Worm (Caenorhabditis elegans) whole organism, late embryonic: ENCODE results near the gene nmr-2.
A peak's percentile ranks its signal among the peaks of the same experiment; 100 is the strongest.

ENCODE experiments used
- C08G9.2 ChIP-seq: sonication (generic microtip); optimal IDR thresholded peaks from 2 replicates; lab custom pipeline; 2016; ENCODE audit warnings: mild to moderate bottlenecking, missing genetic modification characterization, moderate library complexity, missing compliant biosample characterization
- K09A11.1 ChIP-seq: sonication (generic microtip); optimal IDR thresholded peaks from 2 replicates; lab custom pipeline; 2017; ENCODE audit warnings: antibody characterized with exemption, mild to moderate bottlenecking, missing genetic modification characterization, missing compliant biosample characterization; ENCODE audit not compliant: insufficient read depth
- T23F11.4 ChIP-seq: fragments of 200-800 bp; sonication (Bioruptor generic); optimal IDR thresholded peaks from 2 replicates; lab custom pipeline; 2018; ENCODE audit warnings: mild to moderate bottlenecking, missing genetic modification characterization, missing compliant biosample characterization
- Y22D7AL.16 ChIP-seq: sonication (generic microtip); optimal IDR thresholded peaks from 2 replicates; lab custom pipeline; 2016; ENCODE audit warnings: missing genetic modification characterization, missing compliant biosample characterization
- ama-1 ChIP-seq: fragments of 150-350 bp; optimal IDR thresholded peaks from 2 replicates; lab custom pipeline; 2014
- ceh-18 ChIP-seq: sonication (generic microtip); optimal IDR thresholded peaks from 2 replicates; lab custom pipeline; 2016; ENCODE audit warnings: missing genetic modification characterization, missing compliant biosample characterization
- ceh-19 ChIP-seq: fragments of 200-800 bp; sonication (Bioruptor generic); optimal IDR thresholded peaks from 2 replicates; lab custom pipeline; 2018; ENCODE audit warnings: mild to moderate bottlenecking, missing genetic modification characterization, missing compliant biosample characterization
- ceh-45 ChIP-seq: fragments of 200-800 bp; sonication (Bioruptor generic); IDR thresholded peaks from 2 replicates; pipeline ENCODE4 v1.3.6; 2022; ENCODE audit warnings: missing genetic modification reagents, missing genetic modification characterization, missing compliant biosample characterization
- ceh-48 ChIP-seq: sonication (generic microtip); optimal IDR thresholded peaks from 2 replicates; lab custom pipeline; 2016; ENCODE audit warnings: missing genetic modification characterization, inconsistent platforms, missing compliant biosample characterization
- ceh-9 ChIP-seq: sonication (generic microtip); optimal IDR thresholded peaks from 2 replicates; lab custom pipeline; 2016; ENCODE audit warnings: mild to moderate bottlenecking, missing genetic modification characterization, inconsistent platforms, missing compliant biosample characterization
- dmd-4 ChIP-seq: sonication (generic microtip); optimal IDR thresholded peaks from 2 replicates; lab custom pipeline; 2016; ENCODE audit warnings: borderline replicate concordance, missing genetic modification characterization, missing compliant biosample characterization
- dve-1 ChIP-seq: sonication (generic microtip); optimal IDR thresholded peaks from 2 replicates; lab custom pipeline; 2017; ENCODE audit warnings: antibody characterized with exemption, mild to moderate bottlenecking, missing genetic modification characterization, missing compliant biosample characterization
- elt-4 ChIP-seq: sonication (generic microtip); optimal IDR thresholded peaks from 2 replicates; lab custom pipeline; 2016; ENCODE audit warnings: missing genetic modification characterization, missing compliant biosample characterization
- ets-4 ChIP-seq: sonication (generic microtip); optimal IDR thresholded peaks from 2 replicates; lab custom pipeline; 2016; ENCODE audit warnings: missing genetic modification characterization, missing compliant biosample characterization
- eyg-1 ChIP-seq: sonication (generic microtip); optimal IDR thresholded peaks from 2 replicates; lab custom pipeline; 2016; ENCODE audit warnings: missing genotype, missing genetic modification characterization, missing compliant biosample characterization
- fax-1 ChIP-seq: sonication (generic microtip); optimal IDR thresholded peaks from 2 replicates; lab custom pipeline; 2016; ENCODE audit warnings: missing genotype, missing genetic modification characterization, missing compliant biosample characterization
- gmeb-2 ChIP-seq: sonication (generic microtip); optimal IDR thresholded peaks from 2 replicates; lab custom pipeline; 2016; ENCODE audit warnings: missing genetic modification characterization, inconsistent platforms, missing compliant biosample characterization
- hlh-30 ChIP-seq: sonication (generic microtip); optimal IDR thresholded peaks from 2 replicates; lab custom pipeline; 2017; ENCODE audit warnings: antibody characterized with exemption, missing genetic modification characterization, missing compliant biosample characterization; ENCODE audit not compliant: insufficient read depth
- hlh-6 ChIP-seq: sonication (generic microtip); optimal IDR thresholded peaks from 2 replicates; lab custom pipeline; 2016; ENCODE audit warnings: missing genotype, missing genetic modification characterization, missing compliant biosample characterization
- hlh-8 ChIP-seq: sonication (generic microtip); optimal IDR thresholded peaks from 2 replicates; lab custom pipeline; 2016; ENCODE audit warnings: missing genotype, missing genetic modification characterization, missing compliant biosample characterization
- lin-11 ChIP-seq: fragments of 200-800 bp; sonication (Bioruptor generic); optimal IDR thresholded peaks from 2 replicates; lab custom pipeline; 2018; ENCODE audit warnings: mild to moderate bottlenecking, missing genetic modification characterization, missing compliant biosample characterization
- madf-2 ChIP-seq: sonication (generic microtip); optimal IDR thresholded peaks from 2 replicates; lab custom pipeline; 2017; ENCODE audit warnings: missing genetic modification characterization, missing compliant biosample characterization
- mec-3 ChIP-seq: sonication (generic microtip); optimal IDR thresholded peaks from 2 replicates; lab custom pipeline; 2016; ENCODE audit warnings: borderline replicate concordance, missing genetic modification characterization, missing compliant biosample characterization
- nhr-232 ChIP-seq: sonication (generic microtip); optimal IDR thresholded peaks from 2 replicates; lab custom pipeline; 2016; ENCODE audit warnings: missing genetic modification characterization, missing compliant biosample characterization
- npax-4 ChIP-seq: sonication (generic microtip); optimal IDR thresholded peaks from 2 replicates; lab custom pipeline; 2016; ENCODE audit warnings: missing genetic modification characterization, missing compliant biosample characterization
- pag-3 ChIP-seq: sonication (generic microtip); optimal IDR thresholded peaks from 2 replicates; lab custom pipeline; 2016; ENCODE audit warnings: missing compliant biosample characterization, missing genetic modification characterization, borderline replicate concordance
- pqm-1 ChIP-seq: sonication (generic microtip); optimal IDR thresholded peaks from 2 replicates; lab custom pipeline; 2016; ENCODE audit warnings: missing genetic modification characterization, missing compliant biosample characterization
- syd-9 ChIP-seq: sonication (generic microtip); optimal IDR thresholded peaks from 2 replicates; lab custom pipeline; 2016; ENCODE audit warnings: mild to moderate bottlenecking, missing genetic modification characterization, moderate library complexity, missing compliant biosample characterization
- tbx-2 ChIP-seq: sonication (generic microtip); optimal IDR thresholded peaks from 2 replicates; lab custom pipeline; 2016; ENCODE audit warnings: missing genetic modification characterization, missing compliant biosample characterization
- unc-42 ChIP-seq: sonication (generic microtip); optimal IDR thresholded peaks from 2 replicates; lab custom pipeline; 2016; ENCODE audit warnings: missing genotype, missing genetic modification characterization, missing compliant biosample characterization
- unc-55 ChIP-seq: sonication (generic microtip); optimal IDR thresholded peaks from 2 replicates; lab custom pipeline; 2017; ENCODE audit warnings: missing biosample characterization, missing genetic modification reagents, missing genetic modification characterization
- unc-86 ChIP-seq: sonication (generic microtip); optimal IDR thresholded peaks from 2 replicates; lab custom pipeline; 2016; ENCODE audit warnings: missing genetic modification characterization, missing compliant biosample characterization

nmr-2 gene

ce11 chrV:15002184-15002690, 9.2 kb downstream of the nmr-2 start, which contains the start of the genes fib-1 and mut-15 (continued):
- peak; percentile 23 for TF ChIP-seq T23F11.4 (GFP tag; lab: Kevin White, UChicago)
- no peak for TF ChIP-seq ceh-9
- peak; percentile 73 for TF ChIP-seq hlh-6
- TF ChIP-seq Y22D7AL.16 (tag; lab: Kevin White, UChicago) = no peak
- no peak for TF ChIP-seq gmeb-2 (tag; lab: Kevin White, UChicago)
- TF ChIP-seq pag-3 (tag; lab: Kevin White, UChicago) = peak; percentile 71
- peak; percentile 77 for TF ChIP-seq hlh-8 (tag; lab: Kevin White, UChicago)
- peak; percentile 19 for TF ChIP-seq dmd-4
- TF ChIP-seq ceh-19 (GFP tag; lab: Kevin White, UChicago) = peak; percentile 66
- TF ChIP-seq syd-9 (tag; lab: Kevin White, UChicago) = peak; percentile 76
- TF ChIP-seq ets-4 (tag; lab: Kevin White, UChicago) = peak; percentile 92
- peak; percentile 91 for TF ChIP-seq unc-42 (tag; lab: Kevin White, UChicago)
- TF ChIP-seq ceh-45 = 0 out of 2 replicates have a peak, but pooled peaks have one; percentile 18
- TF ChIP-seq unc-55 (GFP tag; lab: Kevin White, UChicago) = peak; percentile 83
- TF ChIP-seq madf-2 (tag; lab: Kevin White, UChicago) = peak; percentile 40
- TF ChIP-seq hlh-30 (tag; lab: Kevin White, UChicago) = no peak
- TF ChIP-seq ama-1 = no peak
- peak; percentile 98 for TF ChIP-seq tbx-2 (tag; lab: Kevin White, UChicago)
- no peak for TF ChIP-seq lin-11 (tag; lab: Kevin White, UChicago)

ce11 chrV:15001536-15001935, 9.9 kb downstream of the nmr-2 start:
- no peak for TF ChIP-seq nhr-232 (tag; lab: Kevin White, UChicago)
- no peak for TF ChIP-seq pqm-1 (tag; lab: Kevin White, UChicago)
- TF ChIP-seq ceh-19 (GFP tag; lab: Kevin White, UChicago) = no peak
- no peak for TF ChIP-seq ceh-18
- TF ChIP-seq C08G9.2 (tag; lab: Kevin White, UChicago) = no peak

- TF ChIP-seq unc-42 (tag; lab: Kevin White, UChicago) = no peak
- no peak for TF ChIP-seq unc-55 (GFP tag; lab: Kevin White, UChicago)
- TF ChIP-seq fax-1 (tag; lab: Kevin White, UChicago) = no peak
Measured at ce11 chrV:15000055-15000704, 11.3 kb downstream of the nmr-2 start, which contains the start of gene rps-16. Gene rps-16 (minus strand): TSS chrV:15000541.

ce11 chrV:14999485-15000023, 11.9 kb downstream of the nmr-2 start, which contains the start of gene T01C3.11:
Gene T01C3.11 (plus strand): TSS chrV:14999535.
- TF ChIP-seq ceh-48 (tag; lab: Kevin White, UChicago) = no peak
- no peak for TF ChIP-seq fax-1 (tag; lab: Kevin White, UChicago)
- TF ChIP-seq mec-3 (tag; lab: Kevin White, UChicago) = no peak
- TF ChIP-seq tbx-2 (tag; lab: Kevin White, UChicago) = no peak
- TF ChIP-seq unc-86 = no peak
- TF ChIP-seq eyg-1 (tag; lab: Kevin White, UChicago) = no peak
- no peak for TF ChIP-seq nhr-232 (tag; lab: Kevin White, UChicago)
- no peak for TF ChIP-seq hlh-6
- no peak for TF ChIP-seq unc-42 (tag; lab: Kevin White, UChicago)
- TF ChIP-seq K09A11.1 = no peak
- TF ChIP-seq Y22D7AL.16 (tag; lab: Kevin White, UChicago) = no peak
- no peak for TF ChIP-seq npax-4 (tag; lab: Kevin White, UChicago)
- TF ChIP-seq ceh-18 = no peak
- TF ChIP-seq dve-1 = no peak
- no peak for TF ChIP-seq C08G9.2 (tag; lab: Kevin White, UChicago)
- no peak for TF ChIP-seq elt-4
